Fruit fly (Drosophila melanogaster): ENCODE results near the gene CG13116.

Gene CG13116

dm6 chr2L:9779147-9779546, 49.4 kb downstream of the CG13116 start (continued):
- TF ChIP-seq fd64A (GFP tag; optimal IDR thresholded peaks at IDR 0.05) (no peak), rib (GFP tag; IDR thresholded peaks at IDR 0.05) (no peak), btn (GFP tag; optimal IDR thresholded peaks at IDR 0.05) (no peak), CG43689 (GFP tag; IDR thresholded peaks at IDR 0.05) (no peak), CG13775 (GFP tag; optimal IDR thresholded peaks at IDR 0.05) (peak; percentile 9), pita (GFP tag; optimal IDR thresholded peaks at IDR 0.05) (no peak), Mrtf (GFP tag; IDR thresholded peaks at IDR 0.05) (no peak), grau (tag; optimal IDR thresholded peaks at IDR 0.05) (peak; percentile 52), salm (tag; optimal IDR thresholded peaks at IDR 0.05) (no peak), schlank (tag; optimal IDR thresholded peaks at IDR 0.05) (no peak), CG16815 (GFP tag; optimal IDR thresholded peaks at IDR 0.05) (peak; percentile 3), ind (GFP tag; optimal IDR thresholded peaks at IDR 0.05) (no peak), lilli (GFP tag; optimal IDR thresholded peaks at IDR 0.05) (peak; percentile 32), dimm (GFP tag; IDR thresholded peaks at IDR 0.05) (no peak), Sin3A (optimal IDR thresholded peaks at IDR 0.05) (no peak), crol (GFP tag; IDR thresholded peaks at IDR 0.05) (no peak), phol (tag; optimal IDR thresholded peaks at IDR 0.05) (no peak), Gug (GFP tag; IDR thresholded peaks at IDR 0.05) (no peak), ab (GFP tag; optimal IDR thresholded peaks at IDR 0.05) (no peak), z (GFP tag; IDR thresholded peaks at IDR 0.05) (no peak), unpg (GFP tag; optimal IDR thresholded peaks at IDR 0.05) (peak; percentile 26), ftz-f1 (GFP tag; optimal IDR thresholded peaks at IDR 0.05) (no peak), CG12236 (GFP tag; optimal IDR thresholded peaks at IDR 0.05) (no peak), sna (GFP tag; IDR thresholded peaks at IDR 0.05; ENCODE audit: partially characterized antibody) (no peak), Kr (GFP tag; optimal IDR thresholded peaks at IDR 0.05) (no peak), CG2199 (GFP tag; IDR thresholded peaks at IDR 0.05) (no peak), CG15601 (tag; optimal IDR thresholded peaks at IDR 0.05) (no peak), CG11247 (GFP tag; IDR thresholded peaks at IDR 0.05) (0 out of 2 replicates have a peak, but pooled peaks have one; percentile 13), CG18599 (GFP tag; optimal IDR thresholded peaks at IDR 0.05) (peak; percentile 55), CG10366 (GFP tag; IDR thresholded peaks at IDR 0.05) (peak; percentile 20), bcd (GFP tag; optimal IDR thresholded peaks at IDR 0.05) (no peak), B-H2 (GFP tag; optimal IDR thresholded peaks at IDR 0.05) (no peak), CG12104 (GFP tag; optimal IDR thresholded peaks at IDR 0.05) (no peak), HmgD (GFP tag; optimal IDR thresholded peaks at IDR 0.05) (no peak), D (optimal IDR thresholded peaks at IDR 0.05) (no peak), D (GFP tag; optimal IDR thresholded peaks at IDR 0.05) (no peak), otp (GFP tag; IDR thresholded peaks at IDR 0.05) (no peak), wor (GFP tag; IDR thresholded peaks at IDR 0.05) (no peak), CG15696 (tag; optimal IDR thresholded peaks at IDR 0.05) (no peak), CG10565 (GFP tag; optimal IDR thresholded peaks at IDR 0.05) (no peak), Blimp-1 (GFP tag; optimal IDR thresholded peaks at IDR 0.05) (no peak), sqz (GFP tag; optimal IDR thresholded peaks at IDR 0.05) (no peak), Atf-2 (GFP tag; optimal IDR thresholded peaks at IDR 0.05) (no peak), Xbp1 (GFP tag; optimal IDR thresholded peaks at IDR 0.05) (peak; percentile 29), corto (GFP tag; optimal IDR thresholded peaks at IDR 0.05) (no peak), mld (GFP tag; IDR thresholded peaks at IDR 0.05; ENCODE audit: partially characterized antibody) (no peak), dysf (GFP tag; IDR thresholded peaks at IDR 0.05) (peak; percentile 46; the same call in 2 of the 3 replicates), Nf-YC (tag; optimal IDR thresholded peaks at IDR 0.05) (no peak), CG4617 (GFP tag; optimal IDR thresholded peaks at IDR 0.05; ENCODE audit: borderline replicate concordance) (no peak), CG8359 (GFP tag; optimal IDR thresholded peaks at IDR 0.05; ENCODE audit: borderline replicate concordance) (no peak), Scr (GFP tag; IDR thresholded peaks at IDR 0.05; ENCODE audit: partially characterized antibody) (no peak), CoRest (tag; optimal IDR thresholded peaks at IDR 0.05) (peak; percentile 57)
